Worm (Caenorhabditis elegans) whole organism, L4 larva: Measurements from ENCODE around the gene usp-4.

Experiments
- F37D6.2 ChIP-seq: sonication (generic microtip); optimal IDR thresholded peaks from 2 replicates; lab custom pipeline; 2016; ENCODE audit warnings: mild to moderate bottlenecking, missing genetic modification characterization, missing compliant biosample characterization
- F44E2.7 ChIP-seq: fragments of 200-800 bp; sonication (Bioruptor generic); IDR thresholded peaks from 2 replicates; pipeline ENCODE4 v2.1.2; 2022; ENCODE audit warnings: missing genetic modification characterization, missing compliant biosample characterization
- F49E8.2 ChIP-seq: sonication (generic microtip); optimal IDR thresholded peaks from 2 replicates; lab custom pipeline; 2016; ENCODE audit warnings: missing compliant biosample characterization, mild to moderate bottlenecking, missing genetic modification characterization, borderline replicate concordance
- T20F7.1 ChIP-seq: fragments of 200-800 bp; sonication (Bioruptor generic); optimal IDR thresholded peaks from 2 replicates; lab custom pipeline; 2018; ENCODE audit warnings: mild to moderate bottlenecking, missing genetic modification characterization, missing compliant biosample characterization
- T26A8.4 ChIP-seq: fragments of 200-800 bp; sonication (Bioruptor generic); IDR thresholded peaks from 2 replicates; pipeline ENCODE4 v1.3.6; 2022; ENCODE audit warnings: missing genetic modification characterization, missing compliant biosample characterization
- Y5F2A.4 ChIP-seq: fragments of 200-800 bp; sonication (Bioruptor generic); optimal IDR thresholded peaks from 2 replicates; lab custom pipeline; 2018; ENCODE audit warnings: mild to moderate bottlenecking, missing genetic modification characterization, missing compliant biosample characterization
- Y75B8A.6 ChIP-seq: fragments of 200-800 bp; sonication (Bioruptor generic); IDR thresholded peaks from 2 replicates; pipeline ENCODE4 v1.3.6; 2022; ENCODE audit warnings: missing genetic modification reagents, missing genetic modification characterization, missing compliant biosample characterization
- ZK337.2 ChIP-seq: fragments of 200-800 bp; sonication (Bioruptor generic); IDR thresholded peaks from 2 replicates; pipeline ENCODE4 v1.3.6; 2022; ENCODE audit warnings: missing genetic modification reagents, missing genetic modification characterization, missing compliant biosample characterization
- ZK546.5 ChIP-seq, 2 experiments: sonication (generic microtip); optimal IDR thresholded peaks; 2 replicates each; lab custom pipeline; 2017; ENCODE audit warnings: missing biosample characterization in 2 of 2, missing genetic modification characterization in 2 of 2
- arid-1 ChIP-seq: fragments of 200-800 bp; sonication (Bioruptor generic); conservative IDR thresholded peaks from 2 replicates; pipeline ENCODE4 v1.3.6; 2022; ENCODE audit warnings: missing genetic modification reagents, missing genetic modification characterization, missing compliant biosample characterization
- ceh-28 ChIP-seq: fragments of 150-350 bp; optimal IDR thresholded peaks from 2 replicates; lab custom pipeline; 2014; ENCODE audit warnings: missing biosample characterization, missing genetic modification reagents, missing genetic modification characterization
- ceh-44 ChIP-seq: fragments of 200-800 bp; sonication (Bioruptor generic); IDR thresholded peaks from 2 replicates; pipeline ENCODE4 v1.3.6; 2022; ENCODE audit warnings: missing genetic modification reagents, missing genetic modification characterization, missing compliant biosample characterization
- cey-2 ChIP-seq: sonication (generic microtip); optimal IDR thresholded peaks from 3 replicates; lab custom pipeline; 2017; ENCODE audit warnings: missing genetic modification characterization, mild to moderate bottlenecking, missing compliant biosample characterization, antibody characterized with exemption, borderline replicate concordance; ENCODE audit not compliant: insufficient read depth
- dmd-6 ChIP-seq: fragments of 200-800 bp; sonication (Bioruptor generic); IDR thresholded peaks from 2 replicates; pipeline ENCODE4 v1.3.6; 2022; ENCODE audit warnings: missing genetic modification reagents, missing genetic modification characterization, missing compliant biosample characterization
- dmd-9 ChIP-seq: fragments of 200-800 bp; sonication (Bioruptor generic); IDR thresholded peaks from 2 replicates; pipeline ENCODE4 v1.3.6; 2022; ENCODE audit warnings: missing genetic modification reagents, missing genetic modification characterization, missing compliant biosample characterization
- dpl-1 ChIP-seq: fragments of 150-350 bp; optimal IDR thresholded peaks from 2 replicates; lab custom pipeline; 2014; ENCODE audit warnings: missing biosample characterization, missing genetic modification reagents, missing genetic modification characterization
- duxl-1 ChIP-seq: sonication (generic microtip); optimal IDR thresholded peaks from 2 replicates; lab custom pipeline; 2016; ENCODE audit warnings: mild to moderate bottlenecking, missing genetic modification characterization, moderate library complexity, missing compliant biosample characterization; ENCODE audit not compliant: poor library complexity
- egl-27 ChIP-seq: sonication (generic microtip); optimal IDR thresholded peaks from 3 replicates; lab custom pipeline; 2017; ENCODE audit warnings: missing biosample characterization, missing genetic modification reagents, missing genetic modification characterization
- egl-43 ChIP-seq: fragments of 200-800 bp; sonication (Bioruptor generic); IDR thresholded peaks from 2 replicates; pipeline ENCODE4 v1.3.6; 2022; ENCODE audit warnings: missing genetic modification reagents, missing genetic modification characterization, missing compliant biosample characterization
- fkh-10 ChIP-seq: fragments of 150-350 bp; optimal IDR thresholded peaks from 2 replicates; lab custom pipeline; 2014; ENCODE audit warnings: missing biosample characterization, missing genetic modification reagents, missing genetic modification characterization
- gei-8 ChIP-seq: fragments of 200-800 bp; sonication (Bioruptor generic); optimal IDR thresholded peaks from 2 replicates; lab custom pipeline; 2018; ENCODE audit warnings: mild to moderate bottlenecking, missing genetic modification characterization, missing compliant biosample characterization
- hif-1 ChIP-seq, 2 experiments: sonication (generic microtip); optimal IDR thresholded peaks; 2 replicates each; lab custom pipeline; 2016 to 2017; ENCODE audit warnings: missing compliant biosample characterization in 2 of 2, missing genetic modification characterization in 2 of 2, missing genetic modification reagents in 2 of 2, missing genotype in 2 of 2, mild to moderate bottlenecking in 1 of 2
- hlh-11 ChIP-seq: fragments of 200-800 bp; sonication (Bioruptor generic); optimal IDR thresholded peaks from 2 replicates; lab custom pipeline; 2018; ENCODE audit warnings: mild to moderate bottlenecking, missing genetic modification characterization, missing compliant biosample characterization
- hlh-30 ChIP-seq: sonication (generic microtip); optimal IDR thresholded peaks from 2 replicates; lab custom pipeline; 2017; ENCODE audit warnings: antibody characterized with exemption, mild to moderate bottlenecking, missing genetic modification characterization, missing compliant biosample characterization; ENCODE audit not compliant: insufficient read depth
- lin-15B ChIP-seq: fragments of 150-350 bp; sonication (generic microtip); optimal IDR thresholded peaks from 3 replicates; lab custom pipeline; 2014; ENCODE audit warnings: missing biosample characterization, missing genetic modification characterization
- lin-39 ChIP-seq: fragments of 150-350 bp; optimal IDR thresholded peaks from 2 replicates; lab custom pipeline; 2014; ENCODE audit warnings: missing biosample characterization, missing genetic modification reagents, missing genetic modification characterization
- lsy-2 ChIP-seq, 2 experiments: fragments of 150-350 bp in 1 of 2; sonication (generic microtip) in 1 of 2; optimal IDR thresholded peaks; 2 replicates each; lab custom pipeline; 2014 to 2017; ENCODE audit warnings: missing biosample characterization in 2 of 2, missing genetic modification characterization in 2 of 2
- madf-9 ChIP-seq: fragments of 200-800 bp; sonication (Bioruptor generic); conservative IDR thresholded peaks from 2 replicates; pipeline ENCODE4 v1.3.6; 2022; ENCODE audit warnings: missing genetic modification reagents, missing genetic modification characterization, missing compliant biosample characterization
- mdt-29 ChIP-seq: fragments of 200-800 bp; sonication (Bioruptor generic); IDR thresholded peaks from 2 replicates; pipeline ENCODE4 v1.3.6; 2022; ENCODE audit warnings: missing genetic modification reagents, missing genetic modification characterization, missing compliant biosample characterization
- mxl-3 ChIP-seq: fragments of 200-800 bp; sonication (Bioruptor generic); optimal IDR thresholded peaks from 2 replicates; lab custom pipeline; 2018; ENCODE audit warnings: mild to moderate bottlenecking, missing genetic modification characterization, missing compliant biosample characterization
- nhr-25 ChIP-seq: sonication (generic microtip); optimal IDR thresholded peaks from 2 replicates; lab custom pipeline; 2017; ENCODE audit warnings: missing genetic modification characterization, mild to moderate bottlenecking, missing compliant biosample characterization, antibody characterized with exemption, moderate library complexity, borderline replicate concordance; ENCODE audit not compliant: insufficient read depth
- nhr-28 ChIP-seq: fragments of 150-350 bp; optimal IDR thresholded peaks from 2 replicates; lab custom pipeline; 2014; ENCODE audit warnings: missing biosample characterization, missing genetic modification characterization
- nhr-41 ChIP-seq: fragments of 200-800 bp; sonication (Bioruptor generic); IDR thresholded peaks from 2 replicates; pipeline ENCODE4 v1.3.6; 2022; ENCODE audit warnings: missing genetic modification reagents, missing genetic modification characterization, missing compliant biosample characterization
- nhr-6 ChIP-seq: fragments of 150-350 bp; optimal IDR thresholded peaks from 2 replicates; lab custom pipeline; 2014; ENCODE audit warnings: missing biosample characterization, missing genetic modification characterization
- nhr-76 ChIP-seq: fragments of 150-350 bp; optimal IDR thresholded peaks from 2 replicates; lab custom pipeline; 2014; ENCODE audit warnings: missing biosample characterization, missing genetic modification characterization
- pqm-1 ChIP-seq: sonication (generic microtip); optimal IDR thresholded peaks from 2 replicates; lab custom pipeline; 2017; ENCODE audit warnings: missing biosample characterization, missing genetic modification characterization
- rbr-2 ChIP-seq: sonication (generic microtip); optimal IDR thresholded peaks from 2 replicates; lab custom pipeline; 2016; ENCODE audit warnings: missing genotype, missing genetic modification characterization, missing compliant biosample characterization
- saeg-2 ChIP-seq: fragments of 200-800 bp; sonication (Bioruptor generic); IDR thresholded peaks from 2 replicates; pipeline ENCODE4 v1.3.6; 2022; ENCODE audit warnings: missing genetic modification reagents, missing genetic modification characterization, missing compliant biosample characterization
- set-16 ChIP-seq: fragments of 200-800 bp; sonication (Bioruptor generic); IDR thresholded peaks from 2 replicates; pipeline ENCODE4 v1.3.6; 2022; ENCODE audit warnings: missing genetic modification reagents, missing genetic modification characterization, missing compliant biosample characterization
- snpc-1.2 ChIP-seq: fragments of 200-800 bp; sonication (Bioruptor generic); IDR thresholded peaks from 2 replicates; pipeline ENCODE4 v1.3.6; 2022; ENCODE audit warnings: missing genetic modification reagents, missing genetic modification characterization, missing compliant biosample characterization
- snpc-4 ChIP-seq: fragments of 150-350 bp; optimal IDR thresholded peaks from 2 replicates; lab custom pipeline; 2014; ENCODE audit warnings: missing biosample characterization, missing genetic modification characterization
- spr-1 ChIP-seq: sonication (generic microtip); optimal IDR thresholded peaks from 2 replicates; lab custom pipeline; 2016; ENCODE audit warnings: mild to moderate bottlenecking, missing genetic modification characterization, missing compliant biosample characterization
- spr-3 ChIP-seq: fragments of 200-800 bp; sonication (Bioruptor generic); optimal IDR thresholded peaks from 2 replicates; lab custom pipeline; 2018; ENCODE audit warnings: mild to moderate bottlenecking, missing genetic modification characterization, missing compliant biosample characterization
- tra-1 ChIP-seq: fragments of 200-800 bp; sonication (Bioruptor generic); IDR thresholded peaks from 2 replicates; pipeline ENCODE4 v1.3.6; 2022; ENCODE audit warnings: missing genetic modification reagents, missing genetic modification characterization, missing compliant biosample characterization
- unc-130 ChIP-seq: sonication (generic microtip); optimal IDR thresholded peaks from 2 replicates; lab custom pipeline; 2016; ENCODE audit warnings: missing genetic modification reagents, missing genetic modification characterization, missing compliant biosample characterization
- unc-39 ChIP-seq: sonication (generic microtip); optimal IDR thresholded peaks from 2 replicates; lab custom pipeline; 2017; ENCODE audit warnings: missing biosample characterization, missing genetic modification characterization
- zfp-2 ChIP-seq: sonication (generic microtip); optimal IDR thresholded peaks from 2 replicates; lab custom pipeline; 2016; ENCODE audit warnings: mild to moderate bottlenecking, missing genetic modification characterization, missing compliant biosample characterization
- zfp-3 ChIP-seq: fragments of 200-800 bp; sonication (Bioruptor generic); conservative IDR thresholded peaks from 2 replicates; pipeline ENCODE4 v1.3.6; 2022; ENCODE audit warnings: missing genetic modification reagents, missing genetic modification characterization, missing compliant biosample characterization

Gene usp-4

ce11 chrIV:6790438-6791124 lies 33.5 kb downstream of the usp-4 start, which contains the start of the genes C17H12.2 and vha-8 (continued):
- TF ChIP-seq dmd-9 (GFP tag; lab: Robert Waterston, UW): 0 out of 2 replicates have a peak, but pooled peaks have one; percentile 63
- peak; percentile 88 for TF ChIP-seq dmd-6 (GFP tag; lab: Robert Waterston, UW)
- 0 out of 2 replicates have a peak, but pooled peaks have one; percentile 25 for TF ChIP-seq arid-1 (GFP tag; lab: Robert Waterston, UW)
- TF ChIP-seq fkh-10 (GFP tag; lab: Kevin White, UChicago): peak; percentile 64
- TF ChIP-seq tra-1 (GFP tag; lab: Robert Waterston, UW): 0 out of 2 replicates have a peak, but pooled peaks have one; percentile 41
- peak; percentile 85 for TF ChIP-seq T20F7.1 (GFP tag; lab: Kevin White, UChicago)
- TF ChIP-seq spr-1 (tag; lab: Kevin White, UChicago): peak; percentile 78
- no peak for TF ChIP-seq lin-39 (tag; lab: Kevin White, UChicago)
- TF ChIP-seq T26A8.4 (GFP tag; lab: Robert Waterston, UW): peak; percentile 79
- no peak for TF ChIP-seq saeg-2 (GFP tag; lab: Robert Waterston, UW)
- TF ChIP-seq unc-130 (GFP tag; lab: Kevin White, UChicago): no peak
- TF ChIP-seq snpc-4 (tag; lab: Kevin White, UChicago): peak; percentile 53
- TF ChIP-seq madf-9 (GFP tag; lab: Robert Waterston, UW): peak; percentile 47; the same call in 1 of the 2 replicates
- TF ChIP-seq hlh-11 (tag; lab: Kevin White, UChicago): peak; percentile 91
- TF ChIP-seq nhr-41 (GFP tag; lab: Robert Waterston, UW): no peak
- no peak for TF ChIP-seq F49E8.2 (tag; lab: Kevin White, UChicago)
- TF ChIP-seq unc-39: no peak
- TF ChIP-seq egl-43 (GFP tag; lab: Robert Waterston, UW): peak; percentile 60; the same call in 1 of the 2 replicates
- no peak for TF ChIP-seq set-16 (GFP tag; lab: Robert Waterston, UW)
- TF ChIP-seq lin-15B: peak; percentile 80
- TF ChIP-seq gei-8 (GFP tag; lab: Kevin White, UChicago): no peak
- TF ChIP-seq nhr-6 (tag; lab: Kevin White, UChicago): peak; percentile 83
- TF ChIP-seq ceh-28 (tag; lab: Kevin White, UChicago): peak; percentile 54
- peak; percentile 87 for TF ChIP-seq nhr-25 (tag; lab: Kevin White, UChicago)
- peak; percentile 85 for TF ChIP-seq dpl-1 (GFP tag; lab: Kevin White, UChicago)
- TF ChIP-seq zfp-3 (GFP tag; lab: Robert Waterston, UW): 0 out of 2 replicates have a peak, but pooled peaks have one; percentile 50
- TF ChIP-seq spr-3: no peak
- peak; percentile 95 for TF ChIP-seq nhr-28
- peak; percentile 1 to 30 for TF ChIP-seq ZK546.5 (tag; optimal IDR thresholded peaks at IDR 0.05; lab: Kevin White, UChicago)
- no peak; the same call in 1 of the 2 replicates for TF ChIP-seq ZK337.2 (GFP tag; lab: Robert Waterston, UW)
- TF ChIP-seq mxl-3: peak; percentile 91
- peak; percentile 84 for TF ChIP-seq mdt-29 (GFP tag; lab: Robert Waterston, UW)
- TF ChIP-seq zfp-2 (tag; lab: Kevin White, UChicago): peak; percentile 54
- peak; percentile 83 to 94 for TF ChIP-seq lsy-2 (tag; optimal IDR thresholded peaks at IDR 0.05; lab: Kevin White, UChicago)
- peak; percentile 90 for TF ChIP-seq pqm-1
- TF ChIP-seq ceh-44 (GFP tag; lab: Robert Waterston, UW): 0 out of 2 replicates have a peak, but pooled peaks have one; percentile 11
- TF ChIP-seq egl-27 (tag; lab: Kevin White, UChicago): no peak
- peak; percentile 56 for TF ChIP-seq F37D6.2 (tag; lab: Kevin White, UChicago)
- peak; percentile 90 for TF ChIP-seq rbr-2 (tag; lab: Kevin White, UChicago)
- TF ChIP-seq Y75B8A.6 (GFP tag; lab: Robert Waterston, UW): no peak
- no peak for TF ChIP-seq Y5F2A.4 (GFP tag; lab: Kevin White, UChicago)
- TF ChIP-seq F44E2.7 (GFP tag; lab: Robert Waterston, UW): no peak
- no peak for TF ChIP-seq snpc-1.2 (GFP tag; lab: Robert Waterston, UW)
- TF ChIP-seq hlh-30 (tag; lab: Kevin White, UChicago): peak; percentile 87
- TF ChIP-seq cey-2 (tag; lab: Kevin White, UChicago): no peak
- no peak for TF ChIP-seq duxl-1
- peak; percentile 44 for TF ChIP-seq nhr-76
- peak in 1 of 2 experiments; percentile 69 for TF ChIP-seq hif-1 (tag; optimal IDR thresholded peaks at IDR 0.05; lab: Kevin White, UChicago)
